Worm (Caenorhabditis elegans) whole organism, late embryonic: Measurements from ENCODE around the gene col-74.

Experiments used
- C38D4.7 ChIP-seq: fragments of 200-800 bp; sonication (Bioruptor generic); optimal IDR thresholded peaks from 2 replicates; lab custom pipeline; 2018; ENCODE audit warnings: mild to moderate bottlenecking, missing genetic modification characterization, moderate library complexity, missing compliant biosample characterization
- K09A11.1 ChIP-seq: sonication (generic microtip); optimal IDR thresholded peaks from 2 replicates; lab custom pipeline; 2017; ENCODE audit warnings: antibody characterized with exemption, mild to moderate bottlenecking, missing genetic modification characterization, missing compliant biosample characterization; ENCODE audit not compliant: insufficient read depth
- ahr-1 ChIP-seq: sonication (generic microtip); optimal IDR thresholded peaks from 2 replicates; lab custom pipeline; 2016; ENCODE audit warnings: missing genetic modification characterization, missing compliant biosample characterization
- ama-1 ChIP-seq: fragments of 150-350 bp; optimal IDR thresholded peaks from 2 replicates; lab custom pipeline; 2014
- ceh-14 ChIP-seq: sonication (generic microtip); optimal IDR thresholded peaks from 2 replicates; lab custom pipeline; 2016; ENCODE audit warnings: missing genotype, missing genetic modification characterization, missing compliant biosample characterization
- ceh-18 ChIP-seq: sonication (generic microtip); optimal IDR thresholded peaks from 2 replicates; lab custom pipeline; 2016; ENCODE audit warnings: missing genetic modification characterization, missing compliant biosample characterization
- ceh-19 ChIP-seq: fragments of 200-800 bp; sonication (Bioruptor generic); optimal IDR thresholded peaks from 2 replicates; lab custom pipeline; 2018; ENCODE audit warnings: mild to moderate bottlenecking, missing genetic modification characterization, missing compliant biosample characterization
- ceh-30 ChIP-seq: fragments of 150-350 bp; optimal IDR thresholded peaks from 2 replicates; lab custom pipeline; 2014; ENCODE audit warnings: missing biosample characterization, missing genetic modification characterization
- ceh-45 ChIP-seq: fragments of 200-800 bp; sonication (Bioruptor generic); IDR thresholded peaks from 2 replicates; pipeline ENCODE4 v1.3.6; 2022; ENCODE audit warnings: missing genetic modification reagents, missing genetic modification characterization, missing compliant biosample characterization
- ceh-9 ChIP-seq: sonication (generic microtip); optimal IDR thresholded peaks from 2 replicates; lab custom pipeline; 2016; ENCODE audit warnings: mild to moderate bottlenecking, missing genetic modification characterization, inconsistent platforms, missing compliant biosample characterization
- che-1 ChIP-seq: sonication (generic microtip); optimal IDR thresholded peaks from 2 replicates; lab custom pipeline; 2016; ENCODE audit warnings: mild to moderate bottlenecking, missing genetic modification characterization, missing compliant biosample characterization
- dmd-4 ChIP-seq: sonication (generic microtip); optimal IDR thresholded peaks from 2 replicates; lab custom pipeline; 2016; ENCODE audit warnings: borderline replicate concordance, missing genetic modification characterization, missing compliant biosample characterization
- elt-4 ChIP-seq: sonication (generic microtip); optimal IDR thresholded peaks from 2 replicates; lab custom pipeline; 2016; ENCODE audit warnings: missing genetic modification characterization, missing compliant biosample characterization
- ets-4 ChIP-seq: sonication (generic microtip); optimal IDR thresholded peaks from 2 replicates; lab custom pipeline; 2016; ENCODE audit warnings: missing genetic modification characterization, missing compliant biosample characterization
- eyg-1 ChIP-seq: sonication (generic microtip); optimal IDR thresholded peaks from 2 replicates; lab custom pipeline; 2016; ENCODE audit warnings: missing genotype, missing genetic modification characterization, missing compliant biosample characterization
- gmeb-2 ChIP-seq: sonication (generic microtip); optimal IDR thresholded peaks from 2 replicates; lab custom pipeline; 2016; ENCODE audit warnings: missing genetic modification characterization, inconsistent platforms, missing compliant biosample characterization
- hlh-13 ChIP-seq: fragments of 200-800 bp; sonication (Bioruptor generic); optimal IDR thresholded peaks from 2 replicates; lab custom pipeline; 2018; ENCODE audit warnings: mild to moderate bottlenecking, missing genetic modification characterization, missing compliant biosample characterization
- hlh-15 ChIP-seq: sonication (generic microtip); optimal IDR thresholded peaks from 2 replicates; lab custom pipeline; 2016; ENCODE audit warnings: missing genetic modification characterization, missing compliant biosample characterization
- hlh-6 ChIP-seq: sonication (generic microtip); optimal IDR thresholded peaks from 2 replicates; lab custom pipeline; 2016; ENCODE audit warnings: missing genotype, missing genetic modification characterization, missing compliant biosample characterization
- hlh-8 ChIP-seq: sonication (generic microtip); optimal IDR thresholded peaks from 2 replicates; lab custom pipeline; 2016; ENCODE audit warnings: missing genotype, missing genetic modification characterization, missing compliant biosample characterization
- lin-11 ChIP-seq: fragments of 200-800 bp; sonication (Bioruptor generic); optimal IDR thresholded peaks from 2 replicates; lab custom pipeline; 2018; ENCODE audit warnings: mild to moderate bottlenecking, missing genetic modification characterization, missing compliant biosample characterization
- madf-2 ChIP-seq: sonication (generic microtip); optimal IDR thresholded peaks from 2 replicates; lab custom pipeline; 2017; ENCODE audit warnings: missing genetic modification characterization, missing compliant biosample characterization
- odd-2 ChIP-seq: sonication (generic microtip); optimal IDR thresholded peaks from 2 replicates; lab custom pipeline; 2017; ENCODE audit warnings: antibody characterized with exemption, mild to moderate bottlenecking, missing genetic modification characterization, missing compliant biosample characterization
- pag-3 ChIP-seq: sonication (generic microtip); optimal IDR thresholded peaks from 2 replicates; lab custom pipeline; 2016; ENCODE audit warnings: missing compliant biosample characterization, missing genetic modification characterization, borderline replicate concordance
- pax-1 ChIP-seq: fragments of 150-350 bp; optimal IDR thresholded peaks from 2 replicates; lab custom pipeline; 2014; ENCODE audit warnings: missing biosample characterization, missing genetic modification characterization
- pha-4 ChIP-seq: fragments of 150-350 bp; optimal IDR thresholded peaks from 2 replicates; lab custom pipeline; 2018; ENCODE audit warnings: missing biosample characterization, missing genetic modification reagents, missing genetic modification characterization
- pqm-1 ChIP-seq: sonication (generic microtip); optimal IDR thresholded peaks from 2 replicates; lab custom pipeline; 2016; ENCODE audit warnings: missing genetic modification characterization, missing compliant biosample characterization
- pros-1 ChIP-seq: fragments of 150-350 bp; optimal IDR thresholded peaks from 2 replicates; lab custom pipeline; 2014; ENCODE audit warnings: missing biosample characterization, missing genetic modification reagents, missing genetic modification characterization
- ref-2 ChIP-seq: sonication (generic microtip); optimal IDR thresholded peaks from 2 replicates; lab custom pipeline; 2016; ENCODE audit warnings: missing genetic modification characterization, missing compliant biosample characterization
- sdc-2 ChIP-seq: sonication (generic microtip); optimal IDR thresholded peaks from 2 replicates; lab custom pipeline; 2016; ENCODE audit warnings: missing genotype, missing genetic modification characterization, missing compliant biosample characterization
- sox-4 ChIP-seq: sonication (generic microtip); optimal IDR thresholded peaks from 2 replicates; lab custom pipeline; 2017; ENCODE audit warnings: mild to moderate bottlenecking, missing genetic modification characterization, inconsistent platforms, missing compliant biosample characterization
- syd-9 ChIP-seq: sonication (generic microtip); optimal IDR thresholded peaks from 2 replicates; lab custom pipeline; 2016; ENCODE audit warnings: mild to moderate bottlenecking, missing genetic modification characterization, moderate library complexity, missing compliant biosample characterization
- ttx-3 ChIP-seq: sonication (generic microtip); optimal IDR thresholded peaks from 2 replicates; lab custom pipeline; 2016; ENCODE audit warnings: missing genetic modification reagents, missing genetic modification characterization, missing compliant biosample characterization
- unc-55 ChIP-seq: sonication (generic microtip); optimal IDR thresholded peaks from 2 replicates; lab custom pipeline; 2017; ENCODE audit warnings: missing biosample characterization, missing genetic modification reagents, missing genetic modification characterization
- zip-5 ChIP-seq: sonication (generic microtip); optimal IDR thresholded peaks from 2 replicates; lab custom pipeline; 2016; ENCODE audit warnings: missing genetic modification characterization, missing compliant biosample characterization
- ztf-16 ChIP-seq: sonication (generic microtip); optimal IDR thresholded peaks from 2 replicates; lab custom pipeline; 2017; ENCODE audit warnings: missing genetic modification characterization, missing compliant biosample characterization

The col-74 gene

DNA sequence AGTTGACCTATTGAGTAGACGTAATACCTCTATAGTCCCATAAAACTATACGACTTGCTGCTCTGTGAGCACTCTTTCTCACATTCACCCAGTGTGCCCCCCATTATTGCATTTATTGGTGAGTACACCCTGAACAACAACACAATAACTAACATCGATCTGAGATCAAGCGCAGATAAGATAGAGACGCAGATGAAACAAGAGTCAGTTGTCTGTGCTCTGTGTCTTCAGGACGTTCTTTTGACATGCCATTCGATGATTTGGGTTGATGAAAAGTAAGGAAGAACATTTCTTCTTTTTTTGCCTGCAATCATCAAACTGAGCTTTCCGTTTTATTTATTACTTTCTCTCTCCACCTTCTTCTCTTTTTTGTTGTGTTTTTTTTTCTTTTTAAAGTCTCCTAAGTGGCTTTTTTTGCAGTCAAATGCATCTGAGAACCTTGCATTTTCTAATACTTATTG, 39.8 kb upstream of the col-74 start, which contains the start of gene lect-2:
lect-2 (plus strand) TSS at position 411 of the 461 bp plus-strand sequence.
- TF ChIP-seq unc-55 (peak; percentile 35), C38D4.7 (GFP tag; lab: Kevin White, UChicago) (no peak), gmeb-2 (tag; lab: Kevin White, UChicago) (no peak)

DNA sequence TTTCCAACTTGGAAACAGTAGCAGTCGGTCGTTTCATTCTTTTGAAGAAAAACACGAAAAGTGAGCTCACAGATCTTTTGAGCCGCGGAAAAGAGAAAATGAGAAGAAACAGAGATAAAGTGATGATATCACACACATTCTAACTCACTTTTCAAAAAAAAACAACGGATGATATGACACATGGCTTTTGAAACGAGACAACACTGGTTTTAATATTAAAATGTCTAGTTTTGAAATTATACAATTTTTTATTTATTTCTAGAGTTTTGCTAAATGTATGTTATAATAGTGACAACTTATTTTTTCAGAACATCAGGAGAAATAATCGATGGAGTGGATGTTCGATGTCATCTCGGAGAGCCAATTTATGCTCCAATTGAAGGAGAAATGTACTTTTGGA, 37.7 kb upstream of the col-74 start, which contains the start of gene K05F1.14:
K05F1.14 (minus strand) TSS at position 101 of the 400 bp plus-strand sequence.
- TF ChIP-seq hlh-13 (GFP tag; lab: Kevin White, UChicago) (no peak), pax-1 (tag; lab: Kevin White, UChicago) (no peak), hlh-15 (tag; lab: Kevin White, UChicago) (no peak)

DNA sequence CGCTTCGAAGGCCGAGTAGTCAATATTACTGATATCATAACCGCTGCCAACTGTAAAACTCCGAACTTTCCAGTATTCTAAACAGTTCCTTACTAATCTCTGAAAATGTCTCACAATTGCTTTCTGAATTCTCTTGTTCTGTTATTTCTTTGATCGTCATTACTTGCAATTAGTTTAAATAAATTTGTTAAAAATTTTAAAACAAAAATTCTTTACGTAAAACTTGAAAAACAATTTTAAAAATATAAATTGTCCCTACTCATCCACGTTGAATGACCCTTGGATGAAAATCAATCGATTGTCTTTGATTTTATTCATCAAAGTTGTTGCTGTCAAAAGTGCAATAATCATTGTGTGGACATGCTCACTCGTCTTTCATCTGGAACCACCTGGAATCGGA, 36.0 kb upstream of the col-74 start, which contains the start of gene acdh-8:
acdh-8 (plus strand) TSS at position 301 of the 400 bp plus-strand sequence.
- TF ChIP-seq lin-11 (tag; lab: Kevin White, UChicago) (no peak), sdc-2 (tag; lab: Kevin White, UChicago) (no peak), ceh-14 (tag; lab: Kevin White, UChicago) (no peak), che-1 (no peak), pha-4 (tag; lab: Kevin White, UChicago) (no peak), ahr-1 (no peak), ref-2 (tag; lab: Kevin White, UChicago) (no peak), pros-1 (tag; lab: Kevin White, UChicago) (no peak), sox-4 (no peak), hlh-6 (tag; lab: Kevin White, UChicago) (no peak), pqm-1 (tag; lab: Kevin White, UChicago) (no peak), dmd-4 (no peak), ceh-18 (tag; lab: Kevin White, UChicago) (no peak), K09A11.1 (tag; lab: Kevin White, UChicago) (no peak)

DNA sequence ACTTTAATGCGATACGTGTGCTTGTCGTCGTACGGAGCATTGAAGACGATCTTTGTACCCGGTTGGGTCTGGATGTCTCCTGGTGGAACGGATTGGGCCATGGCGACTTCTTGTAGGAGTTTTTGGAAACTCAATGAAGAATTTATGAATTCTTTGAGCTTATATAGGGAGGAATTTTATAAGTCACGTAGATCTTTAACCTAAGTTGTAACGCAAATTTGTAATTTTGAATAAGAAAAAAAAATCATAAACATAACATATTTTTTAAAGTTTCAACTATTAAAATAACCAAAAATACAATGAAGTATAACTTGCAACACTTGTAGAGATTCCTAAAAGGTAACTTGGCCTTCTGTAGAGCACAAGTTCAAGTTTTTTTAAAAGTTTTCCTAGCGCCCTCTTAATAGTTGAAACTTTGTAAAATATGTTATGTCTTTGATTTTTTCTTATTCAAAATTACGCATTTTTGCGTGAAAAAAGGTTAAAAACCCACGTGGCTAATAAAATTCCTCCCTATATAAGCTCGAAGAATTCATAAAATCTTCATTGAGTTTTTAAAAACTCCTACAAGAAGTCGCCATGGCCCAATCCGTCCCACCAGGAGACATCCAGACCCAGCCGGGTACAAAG, 32.7 kb upstream of the col-74 start, which contains the start of the genes msp-63 and msp-142:
msp-63 (minus strand) TSS at position 101 of the 630 bp plus-strand sequence.
msp-142 (plus strand) TSS at position 580 of the 630 bp plus-strand sequence.
- TF ChIP-seq ttx-3 (tag; lab: Kevin White, UChicago) (no peak), syd-9 (tag; lab: Kevin White, UChicago) (no peak), ceh-9 (no peak), pros-1 (tag; lab: Kevin White, UChicago) (no peak), ztf-16 (no peak), elt-4 (tag; lab: Kevin White, UChicago) (no peak), odd-2 (tag; lab: Kevin White, UChicago) (no peak), ref-2 (tag; lab: Kevin White, UChicago) (no peak), ets-4 (tag; lab: Kevin White, UChicago) (no peak), eyg-1 (tag; lab: Kevin White, UChicago) (no peak)

DNA sequence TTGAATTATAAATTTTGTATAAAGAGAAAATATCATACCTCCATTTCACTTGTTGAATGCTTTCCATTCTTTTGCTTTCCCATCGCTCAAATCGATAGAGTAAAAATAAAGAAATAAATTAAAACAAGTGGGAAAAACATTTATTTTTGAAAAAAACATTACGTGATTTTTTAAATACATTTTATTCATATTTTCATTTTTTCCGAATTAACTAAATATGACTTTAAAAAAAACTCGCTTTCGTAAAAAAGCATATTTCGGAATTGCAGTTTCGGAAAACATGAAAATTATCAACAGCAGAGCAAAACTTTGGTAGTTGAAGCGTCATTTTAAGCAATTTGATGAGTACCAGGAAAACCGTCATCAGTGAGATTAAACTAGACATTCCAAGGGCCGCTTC, 30.6 kb upstream of the col-74 start, which contains the start of gene K05F1.8:
K05F1.8 (minus strand) TSS at position 101 of the 400 bp plus-strand sequence.
- TF ChIP-seq hlh-8 (no peak), pros-1 (tag; lab: Kevin White, UChicago) (no peak), madf-2 (tag; lab: Kevin White, UChicago) (no peak), ceh-9 (no peak), ceh-45 (no peak)

DNA sequence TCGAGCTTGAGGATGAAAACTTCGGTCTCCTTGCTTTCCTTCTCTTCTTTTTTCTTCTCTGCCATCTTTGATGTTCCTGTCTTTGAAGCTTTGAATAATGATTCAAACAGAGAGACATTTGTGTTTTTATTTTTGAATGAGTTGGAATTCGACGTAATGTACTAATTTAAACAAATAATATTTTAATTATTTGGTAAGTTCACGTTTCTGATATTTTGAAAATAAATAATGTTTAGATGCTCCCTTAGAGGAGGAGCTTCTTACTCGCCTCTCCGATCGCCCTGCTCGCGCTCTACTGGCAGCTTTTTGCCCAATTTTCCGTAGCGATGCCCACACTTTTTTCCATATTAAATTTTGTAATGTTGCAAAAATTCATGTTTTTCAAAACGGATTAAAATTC, 29.1 kb upstream of the col-74 start, which contains the start of the genes K05F1.9 and K05F1.1:
K05F1.9 (minus strand) TSS at position 101 of the 400 bp plus-strand sequence.
K05F1.1 (plus strand) TSS at position 308 of the 400 bp plus-strand sequence.
- no peak for TF ChIP-seq pros-1 (tag; lab: Kevin White, UChicago)
- no peak for TF ChIP-seq elt-4 (tag; lab: Kevin White, UChicago)
- no peak for TF ChIP-seq ztf-16
- no peak for TF ChIP-seq ama-1 (lab: Kevin White, UChicago)
- no peak for TF ChIP-seq ceh-30 (tag; lab: Kevin White, UChicago)
- no peak for TF ChIP-seq pag-3 (tag; lab: Kevin White, UChicago)
- TF ChIP-seq ttx-3 (tag; lab: Kevin White, UChicago), result no peak
- no peak for TF ChIP-seq zip-5 (tag; lab: Kevin White, UChicago)
- TF ChIP-seq hlh-6 (tag; lab: Kevin White, UChicago), result no peak
- TF ChIP-seq K09A11.1 (tag; lab: Kevin White, UChicago), result no peak
- TF ChIP-seq ceh-19 (GFP tag; lab: Kevin White, UChicago), result no peak
- TF ChIP-seq, all 69 proteins: peak for 0
